Worm (Caenorhabditis elegans): ENCODE data around the gene C17H11.2.

The C17H11.2 gene

ce11 chrX:8158975-8159813, 10.5 kb upstream of the C17H11.2 start, which contains the start of gene hil-3:
Gene hil-3, plus strand, starts transcription at chrX:8159169.
- TF ChIP-seq sea-1 (GFP tag; conservative IDR thresholded peaks at IDR 0.05) (peak; percentile 81), tra-4 (tag; optimal IDR thresholded peaks at IDR 0.05) (no peak), pes-1 (GFP tag; IDR thresholded peaks at IDR 0.05) (peak; percentile 42; the same call in 1 of the 2 replicates), flt-1 (GFP tag; IDR thresholded peaks at IDR 0.05) (no peak), tbx-11 (GFP tag; IDR thresholded peaks at IDR 0.05) (0 out of 2 replicates have a peak, but pooled peaks have one; percentile 37), ama-1 (optimal IDR thresholded peaks at IDR 0.05) (peak; percentile 97), ceh-13 (GFP tag; optimal IDR thresholded peaks at IDR 0.05) (no peak), ceh-36 (tag; optimal IDR thresholded peaks at IDR 0.05) (peak; percentile 55), ets-7 (tag; optimal IDR thresholded peaks at IDR 0.05) (no peak), hmg-4 (GFP tag; optimal IDR thresholded peaks at IDR 0.05) (peak; percentile 54), scrt-1 (GFP tag; IDR thresholded peaks at IDR 0.05) (0 out of 2 replicates have a peak, but pooled peaks have one; percentile 14), hmbx-1 (tag; optimal IDR thresholded peaks at IDR 0.05) (no peak), F13C5.2 (tag; optimal IDR thresholded peaks at IDR 0.05) (peak; percentile 3), aly-1 (tag; optimal IDR thresholded peaks at IDR 0.05) (peak; percentile 21), tbx-37 (GFP tag; conservative IDR thresholded peaks at IDR 0.05) (0 out of 2 replicates have a peak, but pooled peaks have one; percentile 19), B0310.2 (tag; optimal IDR thresholded peaks at IDR 0.05) (peak; percentile 69), hnd-1 (tag; optimal IDR thresholded peaks at IDR 0.05) (no peak)

- TF ChIP-seq sea-1 (GFP tag; conservative IDR thresholded peaks at IDR 0.05) (0 out of 2 replicates have a peak, but pooled peaks have one; percentile 16), scrt-1 (GFP tag; IDR thresholded peaks at IDR 0.05) (no peak), ama-1 (optimal IDR thresholded peaks at IDR 0.05) (peak; percentile 86)
Observed at ce11 chrX:8160016-8160415, 9.7 kb upstream of the C17H11.2 start.

- TF ChIP-seq F13C5.2 (tag; optimal IDR thresholded peaks at IDR 0.05) (no peak), tra-4 (tag; optimal IDR thresholded peaks at IDR 0.05) (no peak), B0310.2 (tag; optimal IDR thresholded peaks at IDR 0.05) (no peak), tbx-11 (GFP tag; IDR thresholded peaks at IDR 0.05) (no peak), pes-1 (GFP tag; IDR thresholded peaks at IDR 0.05) (no peak), ceh-36 (tag; optimal IDR thresholded peaks at IDR 0.05) (no peak), ceh-13 (GFP tag; optimal IDR thresholded peaks at IDR 0.05) (no peak), flt-1 (GFP tag; IDR thresholded peaks at IDR 0.05) (no peak), scrt-1 (GFP tag; IDR thresholded peaks at IDR 0.05) (no peak), hmg-4 (GFP tag; optimal IDR thresholded peaks at IDR 0.05) (no peak), sea-1 (GFP tag; conservative IDR thresholded peaks at IDR 0.05) (no peak), hmbx-1 (tag; optimal IDR thresholded peaks at IDR 0.05) (no peak), aly-1 (tag; optimal IDR thresholded peaks at IDR 0.05) (no peak), ama-1 (optimal IDR thresholded peaks at IDR 0.05) (no peak), tbx-37 (GFP tag; conservative IDR thresholded peaks at IDR 0.05) (no peak), ets-7 (tag; optimal IDR thresholded peaks at IDR 0.05) (no peak), hnd-1 (tag; optimal IDR thresholded peaks at IDR 0.05) (no peak)
Observed at ce11 chrX:8162793-8163192, 6.9 kb upstream of the C17H11.2 start, which contains the start of gene F22F1.3. Gene F22F1.3, minus strand, starts transcription at chrX:8163073.

- TF ChIP-seq aly-1 (tag; optimal IDR thresholded peaks at IDR 0.05), result peak; percentile 3
- no peak for TF ChIP-seq ceh-13 (GFP tag; optimal IDR thresholded peaks at IDR 0.05)
- TF ChIP-seq sea-1 (GFP tag; conservative IDR thresholded peaks at IDR 0.05), result no peak
- peak; percentile 64 for TF ChIP-seq hmg-4 (GFP tag; optimal IDR thresholded peaks at IDR 0.05)
- TF ChIP-seq tbx-37 (GFP tag; conservative IDR thresholded peaks at IDR 0.05), result no peak
Observed at ce11 chrX:8163555-8163954, 6.2 kb upstream of the C17H11.2 start.

ce11 chrX:8173610-8174009, 3.9 kb downstream of the C17H11.2 start, which contains the start of gene C17H11.1:
Gene C17H11.1, plus strand, starts transcription at chrX:8173910.
- TF ChIP-seq aly-1 (tag; optimal IDR thresholded peaks at IDR 0.05), result no peak
- TF ChIP-seq tra-4 (tag; optimal IDR thresholded peaks at IDR 0.05), result no peak
- TF ChIP-seq flt-1 (GFP tag; IDR thresholded peaks at IDR 0.05), result no peak
- TF ChIP-seq ceh-13 (GFP tag; optimal IDR thresholded peaks at IDR 0.05), result no peak
- TF ChIP-seq hmbx-1 (tag; optimal IDR thresholded peaks at IDR 0.05), result no peak
- TF ChIP-seq F13C5.2 (tag; optimal IDR thresholded peaks at IDR 0.05), result no peak
- TF ChIP-seq hmg-4 (GFP tag; optimal IDR thresholded peaks at IDR 0.05), result no peak
- no peak for TF ChIP-seq ets-7 (tag; optimal IDR thresholded peaks at IDR 0.05)
- no peak for TF ChIP-seq pes-1 (GFP tag; IDR thresholded peaks at IDR 0.05)

- 0 out of 2 replicates have a peak, but pooled peaks have one; percentile 13 for TF ChIP-seq flt-1 (GFP tag; IDR thresholded peaks at IDR 0.05)
- TF ChIP-seq tbx-37 (GFP tag; conservative IDR thresholded peaks at IDR 0.05), result peak; percentile 37; the same call in 1 of the 2 replicates
- TF ChIP-seq scrt-1 (GFP tag; IDR thresholded peaks at IDR 0.05), result peak; percentile 62; the same call in 1 of the 2 replicates
- TF ChIP-seq tbx-11 (GFP tag; IDR thresholded peaks at IDR 0.05), result 0 out of 2 replicates have a peak, but pooled peaks have one; percentile 53
- peak; percentile 69 for TF ChIP-seq sea-1 (GFP tag; conservative IDR thresholded peaks at IDR 0.05)
Observed at ce11 chrX:8181590-8182311, 12.0 kb downstream of the C17H11.2 start, which contains the start of gene C17H11.4. Gene C17H11.4, minus strand, starts transcription at chrX:8181640.

ce11 chrX:8185037-8185436, 15.3 kb downstream of the C17H11.2 start, which contains the start of gene C17H11.5:
Gene C17H11.5, minus strand, starts transcription at chrX:8185137.
- TF ChIP-seq ama-1 (optimal IDR thresholded peaks at IDR 0.05) (no peak), ceh-36 (tag; optimal IDR thresholded peaks at IDR 0.05) (no peak), B0310.2 (tag; optimal IDR thresholded peaks at IDR 0.05) (no peak), sea-1 (GFP tag; conservative IDR thresholded peaks at IDR 0.05) (no peak), scrt-1 (GFP tag; IDR thresholded peaks at IDR 0.05) (no peak), tbx-37 (GFP tag; conservative IDR thresholded peaks at IDR 0.05) (no peak), ceh-13 (GFP tag; optimal IDR thresholded peaks at IDR 0.05) (no peak), flt-1 (GFP tag; IDR thresholded peaks at IDR 0.05) (no peak), F13C5.2 (tag; optimal IDR thresholded peaks at IDR 0.05) (no peak), hmg-4 (GFP tag; optimal IDR thresholded peaks at IDR 0.05) (no peak), pes-1 (GFP tag; IDR thresholded peaks at IDR 0.05) (no peak), tra-4 (tag; optimal IDR thresholded peaks at IDR 0.05) (no peak), tbx-11 (GFP tag; IDR thresholded peaks at IDR 0.05) (no peak), ets-7 (tag; optimal IDR thresholded peaks at IDR 0.05) (no peak), hnd-1 (tag; optimal IDR thresholded peaks at IDR 0.05) (no peak), aly-1 (tag; optimal IDR thresholded peaks at IDR 0.05) (no peak)
